Worm (Caenorhabditis elegans) whole organism, mixed stage, embryonic: ENCODE data around the gene lido-8.

Experiments used
- elt-1 ChIP-seq: sonication (generic microtip); optimal IDR thresholded peaks from 2 replicates; lab custom pipeline; 2017; ENCODE audit warnings: missing genetic modification characterization, mild to moderate bottlenecking, missing compliant biosample characterization, antibody characterized with exemption, moderate library complexity, borderline replicate concordance; ENCODE audit not compliant: insufficient read depth
- snpc-4 ChIP-seq: fragments of 150-350 bp; optimal IDR thresholded peaks from 2 replicates; lab custom pipeline; 2014; ENCODE audit warnings: missing biosample characterization, missing genetic modification characterization

DNA sequence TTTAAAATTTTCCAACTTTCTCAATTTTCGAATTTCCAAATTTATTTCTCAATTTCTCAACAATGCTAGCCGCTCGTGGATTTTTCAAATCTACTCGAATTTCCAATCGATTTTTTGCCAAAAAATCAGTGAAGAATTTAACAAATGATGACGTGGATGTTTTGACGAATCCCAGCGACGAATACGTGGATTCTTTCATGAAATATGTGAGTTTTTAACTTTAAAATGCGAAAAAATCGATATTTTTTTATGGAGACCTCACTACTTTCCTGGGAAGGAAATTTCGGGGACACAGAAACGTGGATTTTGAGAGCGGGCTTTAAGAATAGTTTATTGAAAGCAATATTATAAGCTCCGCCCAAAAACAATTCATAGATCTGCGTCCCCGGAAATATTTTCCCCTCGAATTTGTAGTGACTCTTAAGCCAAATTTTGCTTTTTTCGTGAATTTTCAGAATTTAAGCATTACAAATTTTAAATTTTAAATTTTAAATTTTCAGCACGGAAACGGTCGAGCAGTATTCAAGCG, 5.2 kb upstream of the lido-8 start, which contains the start of gene K08A2.2:
- TF ChIP-seq snpc-4 (tag; lab: Kevin White, UChicago) (no peak), elt-1 (tag; lab: Kevin White, UChicago) (no peak)
